Fruit fly (Drosophila melanogaster) S2 (cell line): ENCODE data around the gene Obp69a.

Source experiments
- CG8478 ChIP-seq: fragments of >200 bp; optimal IDR thresholded peaks from 2 replicates; lab custom pipeline; 2018
- CTCF ChIP-seq, 2 experiments: fragments of >200 bp; optimal IDR thresholded peaks; 2 replicates each; lab custom pipeline; 2018

DNA sequence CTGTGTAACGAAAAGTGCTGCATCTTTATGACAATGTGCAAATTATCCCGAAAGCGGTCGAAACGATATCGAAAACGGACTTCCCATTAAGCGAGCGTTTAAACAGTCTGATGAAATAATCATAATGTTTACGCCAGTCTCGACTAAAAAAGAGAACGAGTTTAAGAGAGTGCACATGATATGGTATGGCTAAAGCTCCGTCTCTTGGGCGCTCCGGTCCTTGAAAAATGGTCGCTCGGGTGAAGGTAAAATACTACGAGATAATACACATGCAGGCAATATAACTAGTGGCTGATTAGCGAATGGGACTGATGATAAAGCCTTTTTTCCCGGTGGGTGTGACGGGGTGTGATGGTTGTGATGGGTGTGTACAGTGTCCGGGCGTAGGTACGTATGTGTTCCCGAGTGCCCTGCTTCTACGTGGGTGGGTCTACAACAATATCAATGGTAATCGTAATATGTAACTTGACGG, 15.3 kb downstream of the Obp69a start:
- no peak for TF ChIP-seq CTCF (optimal IDR thresholded peaks at IDR 0.05; lab: Kevin White, UChicago)
- TF ChIP-seq CG8478, result no peak
